Worm (Caenorhabditis elegans) whole organism, early embryonic: ENCODE measurements around the gene W04G3.5.
A peak's percentile ranks its signal among the peaks of the same experiment; 100 is the strongest.

Experiments
- B0310.2 ChIP-seq: sonication (generic microtip); optimal IDR thresholded peaks from 2 replicates; lab custom pipeline; 2016; ENCODE audit warnings: mild to moderate bottlenecking, missing genetic modification characterization, missing compliant biosample characterization
- F13C5.2 ChIP-seq: sonication (generic microtip); optimal IDR thresholded peaks from 2 replicates; lab custom pipeline; 2017; ENCODE audit warnings: mild to moderate bottlenecking, missing genetic modification characterization, inconsistent platforms, missing compliant biosample characterization
- aly-1 ChIP-seq: sonication (generic microtip); optimal IDR thresholded peaks from 2 replicates; lab custom pipeline; 2016; ENCODE audit warnings: missing genetic modification characterization, missing compliant biosample characterization
- ama-1 ChIP-seq: fragments of 150-350 bp; optimal IDR thresholded peaks from 2 replicates; lab custom pipeline; 2014
- ceh-13 ChIP-seq: fragments of 200-800 bp; sonication (Bioruptor generic); optimal IDR thresholded peaks from 2 replicates; lab custom pipeline; 2018; ENCODE audit warnings: mild to moderate bottlenecking, missing genetic modification characterization, missing compliant biosample characterization
- ceh-36 ChIP-seq: sonication (generic microtip); optimal IDR thresholded peaks from 2 replicates; lab custom pipeline; 2016; ENCODE audit warnings: missing genetic modification characterization, inconsistent platforms, missing compliant biosample characterization
- ets-7 ChIP-seq: sonication (generic microtip); optimal IDR thresholded peaks from 2 replicates; lab custom pipeline; 2016; ENCODE audit warnings: missing genotype, missing genetic modification characterization, missing compliant biosample characterization
- flt-1 ChIP-seq: fragments of 200-800 bp; sonication (Bioruptor generic); IDR thresholded peaks from 2 replicates; pipeline ENCODE4 v1.3.6; 2022; ENCODE audit warnings: missing genetic modification characterization, missing compliant biosample characterization
- hmbx-1 ChIP-seq: sonication (generic microtip); optimal IDR thresholded peaks from 2 replicates; lab custom pipeline; 2016; ENCODE audit warnings: mild to moderate bottlenecking, missing genetic modification characterization, missing compliant biosample characterization
- hmg-4 ChIP-seq: fragments of 200-800 bp; sonication (Bioruptor generic); optimal IDR thresholded peaks from 2 replicates; lab custom pipeline; 2018; ENCODE audit warnings: mild to moderate bottlenecking, missing genetic modification characterization, missing compliant biosample characterization
- hnd-1 ChIP-seq: sonication (generic microtip); optimal IDR thresholded peaks from 2 replicates; lab custom pipeline; 2016; ENCODE audit warnings: missing genetic modification characterization, missing compliant biosample characterization
- pes-1 ChIP-seq: fragments of 200-800 bp; sonication (Bioruptor generic); IDR thresholded peaks from 2 replicates; pipeline ENCODE4 v1.3.6; 2022; ENCODE audit warnings: missing genetic modification reagents, missing genetic modification characterization, missing compliant biosample characterization
- scrt-1 ChIP-seq: fragments of 200-800 bp; sonication (Bioruptor generic); IDR thresholded peaks from 2 replicates; pipeline ENCODE4 v1.3.6; 2022; ENCODE audit warnings: missing genetic modification characterization, missing compliant biosample characterization
- sea-1 ChIP-seq: fragments of 200-800 bp; sonication (Bioruptor generic); conservative IDR thresholded peaks from 2 replicates; pipeline ENCODE4 v1.3.6; 2022; ENCODE audit warnings: missing genetic modification characterization, missing compliant biosample characterization
- tbx-11 ChIP-seq: fragments of 200-800 bp; sonication (Bioruptor generic); IDR thresholded peaks from 2 replicates; pipeline ENCODE4 v1.3.6; 2022; ENCODE audit warnings: missing genetic modification characterization, missing compliant biosample characterization
- tbx-37 ChIP-seq: fragments of 200-800 bp; sonication (Bioruptor generic); conservative IDR thresholded peaks from 2 replicates; pipeline ENCODE4 v1.3.6; 2022; ENCODE audit warnings: missing genetic modification reagents, missing genetic modification characterization, missing compliant biosample characterization
- tra-4 ChIP-seq: sonication (generic microtip); optimal IDR thresholded peaks from 2 replicates; lab custom pipeline; 2017; ENCODE audit warnings: missing genetic modification characterization, missing compliant biosample characterization

W04G3.5 gene

ce11 chrX:11050335-11050734 lies 23.1 kb upstream of the W04G3.5 start:
- no peak for TF ChIP-seq ets-7
- no peak; the same call in 1 of the 2 replicates for TF ChIP-seq scrt-1 (GFP tag; lab: Robert Waterston, UW)
- TF ChIP-seq tra-4 (tag; lab: Kevin White, UChicago), result no peak
- no peak for TF ChIP-seq flt-1 (GFP tag; lab: Robert Waterston, UW)
- no peak for TF ChIP-seq ceh-13 (GFP tag; lab: Kevin White, UChicago)
- TF ChIP-seq aly-1 (tag; lab: Kevin White, UChicago), result no peak
- no peak for TF ChIP-seq F13C5.2 (tag; lab: Kevin White, UChicago)
- no peak for TF ChIP-seq tbx-37 (GFP tag; lab: Robert Waterston, UW)
- TF ChIP-seq B0310.2 (tag; lab: Kevin White, UChicago), result no peak
- no peak for TF ChIP-seq ama-1 (lab: Kevin White, UChicago)
- TF ChIP-seq pes-1, result no peak
- no peak for TF ChIP-seq sea-1
- no peak for TF ChIP-seq tbx-11 (GFP tag; lab: Robert Waterston, UW)
- TF ChIP-seq ceh-36 (tag; lab: Kevin White, UChicago), result no peak
- TF ChIP-seq hmg-4 (GFP tag; lab: Kevin White, UChicago), result no peak
- TF ChIP-seq hmbx-1 (tag; lab: Kevin White, UChicago), result no peak
- no peak for TF ChIP-seq hnd-1 (tag; lab: Kevin White, UChicago)

DNA sequence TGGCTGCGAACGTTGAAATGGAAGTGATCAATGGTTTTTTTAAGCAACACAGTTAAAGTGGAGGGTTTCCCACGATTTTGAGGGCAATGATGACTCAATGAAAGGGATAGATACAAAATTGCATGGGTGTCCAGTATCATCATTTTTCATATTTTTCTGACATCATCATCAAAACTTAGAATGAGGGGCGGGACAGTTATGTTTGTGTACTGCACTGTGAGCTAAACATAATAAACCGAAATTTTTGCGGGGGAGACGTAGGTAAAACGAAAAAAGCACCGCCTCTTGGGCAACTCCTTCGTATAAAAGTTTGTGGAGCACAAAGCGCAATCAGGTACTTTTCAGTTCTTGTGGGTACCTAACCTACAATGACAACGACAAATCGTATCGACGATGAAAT lies 19.8 kb upstream of the W04G3.5 start, which contains the start of gene C09F12.2:
TSS of gene C09F12.2 (plus strand) at position 301 of the 400 bp plus-strand sequence.
- TF ChIP-seq ama-1 (lab: Kevin White, UChicago) (no peak), tbx-37 (GFP tag; lab: Robert Waterston, UW) (no peak), scrt-1 (GFP tag; lab: Robert Waterston, UW) (no peak), F13C5.2 (tag; lab: Kevin White, UChicago) (no peak), hmbx-1 (tag; lab: Kevin White, UChicago) (no peak), hmg-4 (GFP tag; lab: Kevin White, UChicago) (no peak), B0310.2 (tag; lab: Kevin White, UChicago) (no peak), tbx-11 (GFP tag; lab: Robert Waterston, UW) (no peak), ets-7 (no peak), pes-1 (no peak), ceh-36 (tag; lab: Kevin White, UChicago) (no peak), sea-1 (no peak), hnd-1 (tag; lab: Kevin White, UChicago) (no peak), flt-1 (GFP tag; lab: Robert Waterston, UW) (no peak), ceh-13 (GFP tag; lab: Kevin White, UChicago) (no peak), aly-1 (tag; lab: Kevin White, UChicago) (no peak), tra-4 (tag; lab: Kevin White, UChicago) (no peak)

DNA sequence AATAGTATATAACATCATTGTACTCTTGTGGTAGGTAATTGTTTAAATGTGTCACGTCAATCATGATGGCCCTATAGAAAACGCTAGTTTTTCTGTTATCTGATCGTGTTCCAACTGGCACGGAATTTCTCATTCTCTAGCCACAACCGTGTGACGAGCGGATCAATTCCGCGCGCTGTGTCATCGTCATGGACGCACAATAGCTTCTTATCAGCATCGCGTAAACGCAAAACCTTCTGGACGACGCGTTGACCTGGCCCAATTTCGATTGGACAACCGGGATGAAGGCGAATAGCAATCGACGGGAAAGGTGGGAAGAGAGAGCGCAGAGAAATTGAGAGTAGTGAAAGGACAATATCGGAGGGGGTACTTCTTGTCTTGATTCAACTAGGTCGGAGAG lies 16.4 kb upstream of the W04G3.5 start, which contains the start of gene lpr-3:
TSS of gene lpr-3 (plus strand) at position 374 of the 400 bp plus-strand sequence.
- TF ChIP-seq scrt-1 (GFP tag; lab: Robert Waterston, UW) (no peak), F13C5.2 (tag; lab: Kevin White, UChicago) (no peak), sea-1 (0 out of 2 replicates have a peak, but pooled peaks have one; percentile 21), tbx-11 (GFP tag; lab: Robert Waterston, UW) (no peak), hmbx-1 (tag; lab: Kevin White, UChicago) (no peak), ets-7 (no peak), tbx-37 (GFP tag; lab: Robert Waterston, UW) (no peak), hnd-1 (tag; lab: Kevin White, UChicago) (no peak), hmg-4 (GFP tag; lab: Kevin White, UChicago) (peak; percentile 34)

ce11 chrX:11059744-11060143 lies 13.7 kb upstream of the W04G3.5 start, which contains the start of gene lpr-6:
Gene lpr-6, plus strand, starts transcription at chrX:11059994.
- TF ChIP-seq hmbx-1 (tag; lab: Kevin White, UChicago) (no peak), tbx-11 (GFP tag; lab: Robert Waterston, UW) (no peak), pes-1 (no peak), ceh-13 (GFP tag; lab: Kevin White, UChicago) (no peak), ceh-36 (tag; lab: Kevin White, UChicago) (no peak), flt-1 (GFP tag; lab: Robert Waterston, UW) (no peak), hnd-1 (tag; lab: Kevin White, UChicago) (no peak), tra-4 (tag; lab: Kevin White, UChicago) (no peak)

DNA sequence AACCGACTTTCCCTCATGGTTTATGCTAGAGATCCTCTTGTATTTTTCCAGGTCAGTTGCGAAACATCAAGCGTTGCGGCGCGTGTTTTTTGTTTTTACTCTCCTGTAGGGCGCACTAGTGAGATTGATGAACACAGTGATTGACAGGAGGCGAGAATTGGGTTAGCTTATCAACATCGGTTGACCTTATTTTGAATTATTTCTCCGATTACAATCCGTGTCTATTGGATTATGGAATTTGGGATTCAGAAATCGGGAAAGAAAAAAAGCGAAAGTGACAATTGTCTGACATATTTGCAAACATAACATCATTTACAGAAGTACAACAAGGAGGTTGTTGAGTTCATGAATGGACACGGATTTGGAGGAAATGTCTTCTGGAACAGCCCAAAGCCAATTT lies 12.5 kb upstream of the W04G3.5 start:
- TF ChIP-seq F13C5.2 (tag; lab: Kevin White, UChicago), result no peak
- no peak for TF ChIP-seq scrt-1 (GFP tag; lab: Robert Waterston, UW)
- no peak for TF ChIP-seq pes-1
- TF ChIP-seq tbx-11 (GFP tag; lab: Robert Waterston, UW), result no peak
- TF ChIP-seq aly-1 (tag; lab: Kevin White, UChicago), result no peak
- TF ChIP-seq ama-1 (lab: Kevin White, UChicago), result no peak

ce11 chrX:11061904-11062303 lies 11.6 kb upstream of the W04G3.5 start, which contains the start of gene lpr-5:
Gene lpr-5, plus strand, starts transcription at chrX:11062123.
- TF ChIP-seq F13C5.2 (tag; lab: Kevin White, UChicago), result no peak
- TF ChIP-seq scrt-1 (GFP tag; lab: Robert Waterston, UW), result no peak
- TF ChIP-seq B0310.2 (tag; lab: Kevin White, UChicago), result no peak
- no peak for TF ChIP-seq flt-1 (GFP tag; lab: Robert Waterston, UW)
- no peak for TF ChIP-seq pes-1
- no peak for TF ChIP-seq sea-1
- TF ChIP-seq tbx-37 (GFP tag; lab: Robert Waterston, UW), result no peak

DNA sequence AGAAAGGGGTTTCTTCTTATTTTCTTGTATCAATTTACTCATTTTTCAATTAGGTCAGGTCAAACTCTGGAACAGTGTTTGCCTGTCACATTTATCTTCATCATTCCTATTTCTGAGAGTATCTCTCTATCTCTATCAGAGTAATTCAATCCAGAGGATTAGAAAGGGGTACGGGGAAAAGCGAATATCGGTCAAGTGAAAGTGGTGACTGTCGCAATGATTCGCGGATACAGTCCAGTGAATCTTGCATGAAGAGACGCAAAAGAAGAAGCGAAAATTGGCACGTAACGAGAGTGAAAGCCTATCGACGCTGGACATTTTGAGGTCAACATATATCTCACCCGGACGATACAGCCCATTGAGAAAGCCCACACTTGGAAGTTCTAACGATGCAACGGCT lies 8.7 kb upstream of the W04G3.5 start, which contains the start of gene lpr-4:
TSS of gene lpr-4 (plus strand) at position 328 of the 400 bp plus-strand sequence.
- TF ChIP-seq tbx-11 (GFP tag; lab: Robert Waterston, UW), result no peak

DNA sequence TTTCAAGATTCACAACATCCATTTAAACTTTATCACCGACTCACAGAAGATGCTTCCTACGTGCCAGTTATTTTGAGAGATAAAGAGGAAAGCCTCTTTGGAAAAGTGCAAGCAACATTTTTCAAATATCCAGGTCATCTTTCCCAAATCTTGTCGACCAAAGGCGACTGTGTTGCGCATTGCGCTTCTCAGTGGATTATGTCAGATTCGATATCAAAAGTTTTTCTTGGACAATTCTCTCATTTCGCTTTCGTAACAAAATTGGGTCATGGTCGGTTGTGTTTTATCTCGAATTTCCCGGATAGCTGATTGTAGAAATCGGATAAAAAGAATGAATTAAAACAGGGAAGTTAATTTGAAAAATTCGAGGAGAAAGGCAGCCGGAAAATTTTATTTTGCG lies 6.2 kb upstream of the W04G3.5 start:
- no peak for TF ChIP-seq hmbx-1 (tag; lab: Kevin White, UChicago)
- TF ChIP-seq flt-1 (GFP tag; lab: Robert Waterston, UW), result no peak
- TF ChIP-seq B0310.2 (tag; lab: Kevin White, UChicago), result no peak
- TF ChIP-seq ceh-36 (tag; lab: Kevin White, UChicago), result no peak
- no peak for TF ChIP-seq tbx-37 (GFP tag; lab: Robert Waterston, UW)
- TF ChIP-seq F13C5.2 (tag; lab: Kevin White, UChicago), result no peak
- TF ChIP-seq sea-1, result no peak
- no peak for TF ChIP-seq hnd-1 (tag; lab: Kevin White, UChicago)
- no peak for TF ChIP-seq pes-1
- TF ChIP-seq scrt-1 (GFP tag; lab: Robert Waterston, UW), result no peak
- TF ChIP-seq hmg-4 (GFP tag; lab: Kevin White, UChicago), result no peak
- no peak for TF ChIP-seq ets-7
- no peak for TF ChIP-seq ceh-13 (GFP tag; lab: Kevin White, UChicago)
- TF ChIP-seq ama-1 (lab: Kevin White, UChicago), result no peak
- no peak for TF ChIP-seq tra-4 (tag; lab: Kevin White, UChicago)
- TF ChIP-seq tbx-11 (GFP tag; lab: Robert Waterston, UW), result no peak
- no peak for TF ChIP-seq aly-1 (tag; lab: Kevin White, UChicago)
